Worm (Caenorhabditis elegans) whole organism, young adult: Measurements from ENCODE around the gene clec-3.

Source experiments
- B0035.1 ChIP-seq: sonication (generic microtip); optimal IDR thresholded peaks from 2 replicates; lab custom pipeline; 2016; ENCODE audit warnings: missing genetic modification characterization, mild to moderate bottlenecking, missing compliant biosample characterization, missing genotype, missing genetic modification reagents
- B0261.1 ChIP-seq: sonication (generic microtip); optimal IDR thresholded peaks from 2 replicates; lab custom pipeline; 2016; ENCODE audit warnings: mild to moderate bottlenecking, missing genetic modification characterization, moderate library complexity, missing compliant biosample characterization
- F10E7.11 ChIP-seq: sonication (generic microtip); optimal IDR thresholded peaks from 2 replicates; lab custom pipeline; 2017; ENCODE audit warnings: mild to moderate bottlenecking, missing genetic modification characterization, moderate library complexity, missing compliant biosample characterization
- F22D6.2 ChIP-seq: sonication (generic microtip); optimal IDR thresholded peaks from 2 replicates; lab custom pipeline; 2016; ENCODE audit warnings: mild to moderate bottlenecking, missing genetic modification characterization, missing compliant biosample characterization
- F23B12.7 ChIP-seq: sonication (generic microtip); optimal IDR thresholded peaks from 2 replicates; lab custom pipeline; 2017; ENCODE audit warnings: missing genetic modification characterization, mild to moderate bottlenecking, missing compliant biosample characterization, antibody characterized with exemption, moderate library complexity; ENCODE audit not compliant: insufficient read depth
- F39B2.1 ChIP-seq: fragments of 200-800 bp; sonication (Bioruptor generic); IDR thresholded peaks from 2 replicates; pipeline ENCODE4 v1.3.6; 2022; ENCODE audit warnings: missing genetic modification reagents, missing genetic modification characterization, missing compliant biosample characterization
- F49E8.2 ChIP-seq: sonication (generic microtip); optimal IDR thresholded peaks from 3 replicates; lab custom pipeline; 2017; ENCODE audit warnings: missing genetic modification characterization, mild to moderate bottlenecking, missing compliant biosample characterization, antibody characterized with exemption, moderate library complexity; ENCODE audit not compliant: insufficient read depth
- F52B5.7 ChIP-seq: sonication (generic microtip); optimal IDR thresholded peaks from 2 replicates; lab custom pipeline; 2016; ENCODE audit warnings: mild to moderate bottlenecking, missing genetic modification characterization, missing compliant biosample characterization
- F55B11.4 ChIP-seq: sonication (generic microtip); optimal IDR thresholded peaks from 2 replicates; lab custom pipeline; 2016; ENCODE audit warnings: missing compliant biosample characterization, missing genetic modification characterization, borderline replicate concordance; ENCODE audit not compliant: insufficient read depth
- F57C9.4 ChIP-seq: sonication (generic microtip); optimal IDR thresholded peaks from 2 replicates; lab custom pipeline; 2017; ENCODE audit warnings: mild to moderate bottlenecking, missing genetic modification characterization, missing compliant biosample characterization
- Y53F4B.3 ChIP-seq: fragments of 200-800 bp; sonication (Bioruptor generic); IDR thresholded peaks from 2 replicates; pipeline ENCODE4 v1.3.6; 2022; ENCODE audit warnings: missing genetic modification reagents, missing genetic modification characterization, missing compliant biosample characterization
- Y53G8AR.9 ChIP-seq: fragments of 200-800 bp; sonication (Bioruptor generic); conservative IDR thresholded peaks from 2 replicates; pipeline ENCODE4 v1.3.6; 2022; ENCODE audit warnings: missing genetic modification reagents, missing genetic modification characterization, missing compliant biosample characterization
- Y56A3A.18 ChIP-seq: fragments of 200-800 bp; sonication (Bioruptor generic); IDR thresholded peaks from 2 replicates; pipeline ENCODE4 v1.3.6; 2022; ENCODE audit warnings: missing genetic modification reagents, missing genetic modification characterization, missing compliant biosample characterization
- Y79H2A.3 ChIP-seq: fragments of 200-800 bp; sonication (Bioruptor generic); conservative IDR thresholded peaks from 2 replicates; pipeline ENCODE4 v1.3.6; 2022; ENCODE audit warnings: missing genetic modification reagents, missing genetic modification characterization, missing compliant biosample characterization
- ZK185.1 ChIP-seq: sonication (generic microtip); optimal IDR thresholded peaks from 2 replicates; lab custom pipeline; 2016; ENCODE audit warnings: mild to moderate bottlenecking, missing genetic modification characterization, missing compliant biosample characterization; ENCODE audit not compliant: poor library complexity, severe bottlenecking
- akir-1 ChIP-seq: fragments of 200-800 bp; sonication (Bioruptor generic); optimal IDR thresholded peaks from 2 replicates; lab custom pipeline; 2018; ENCODE audit warnings: mild to moderate bottlenecking, missing genetic modification characterization, moderate library complexity, missing compliant biosample characterization
- atf-7 ChIP-seq: sonication (generic microtip); optimal IDR thresholded peaks from 2 replicates; lab custom pipeline; 2017; ENCODE audit warnings: mild to moderate bottlenecking, missing genetic modification characterization, missing compliant biosample characterization
- cebp-2 ChIP-seq: fragments of 200-800 bp; sonication (Bioruptor generic); IDR thresholded peaks from 2 replicates; pipeline ENCODE4 v1.3.6; 2022; ENCODE audit warnings: missing genetic modification characterization, missing compliant biosample characterization
- ceh-27 ChIP-seq: fragments of 200-800 bp; sonication (Bioruptor generic); optimal IDR thresholded peaks from 2 replicates; lab custom pipeline; 2018; ENCODE audit warnings: mild to moderate bottlenecking, missing genetic modification characterization, moderate library complexity, missing compliant biosample characterization
- egl-44 ChIP-seq: fragments of 200-800 bp; sonication (Bioruptor generic); IDR thresholded peaks from 2 replicates; pipeline ENCODE4 v1.3.6; 2022; ENCODE audit warnings: missing genetic modification reagents, missing genetic modification characterization, missing compliant biosample characterization
- egrh-3 ChIP-seq: fragments of 200-800 bp; sonication (Bioruptor generic); IDR thresholded peaks from 2 replicates; pipeline ENCODE4 v1.3.6; 2022; ENCODE audit warnings: missing genetic modification reagents, missing genetic modification characterization, missing compliant biosample characterization
- ets-4 ChIP-seq: fragments of 200-800 bp; sonication (Bioruptor generic); optimal IDR thresholded peaks from 2 replicates; lab custom pipeline; 2018; ENCODE audit warnings: mild to moderate bottlenecking, missing genetic modification characterization, missing compliant biosample characterization
- him-1 ChIP-seq: sonication (generic microtip); optimal IDR thresholded peaks from 2 replicates; lab custom pipeline; 2016; ENCODE audit warnings: missing genotype, missing genetic modification reagents, missing genetic modification characterization, missing compliant biosample characterization
- lag-1 ChIP-seq: fragments of 200-800 bp; sonication (Bioruptor generic); IDR thresholded peaks from 2 replicates; pipeline ENCODE4 v1.3.6; 2022; ENCODE audit warnings: missing genetic modification reagents, missing genetic modification characterization, missing compliant biosample characterization
- let-526 ChIP-seq: fragments of 200-800 bp; sonication (Bioruptor generic); IDR thresholded peaks from 2 replicates; pipeline ENCODE4 v1.3.6; 2022; ENCODE audit warnings: missing genetic modification reagents, missing genetic modification characterization, missing compliant biosample characterization
- lin-54 ChIP-seq: fragments of 200-800 bp; sonication (Bioruptor generic); optimal IDR thresholded peaks from 2 replicates; lab custom pipeline; 2018; ENCODE audit warnings: mild to moderate bottlenecking, missing genetic modification characterization, missing compliant biosample characterization
- lsl-1 ChIP-seq: fragments of 200-800 bp; sonication (Bioruptor generic); optimal IDR thresholded peaks from 2 replicates; lab custom pipeline; 2018; ENCODE audit warnings: mild to moderate bottlenecking, missing genetic modification characterization, moderate library complexity, missing compliant biosample characterization
- madf-10 ChIP-seq: sonication (generic microtip); optimal IDR thresholded peaks from 2 replicates; lab custom pipeline; 2016; ENCODE audit warnings: mild to moderate bottlenecking, missing genetic modification characterization, missing compliant biosample characterization
- mel-28 ChIP-seq: sonication (generic microtip); optimal IDR thresholded peaks from 2 replicates; lab custom pipeline; 2016; ENCODE audit warnings: borderline replicate concordance, mild to moderate bottlenecking, missing genetic modification characterization, missing compliant biosample characterization
- nhr-179 ChIP-seq: sonication (generic microtip); optimal IDR thresholded peaks from 2 replicates; lab custom pipeline; 2016; ENCODE audit warnings: mild to moderate bottlenecking, missing genetic modification characterization, missing compliant biosample characterization
- nhr-80 ChIP-seq: sonication (generic microtip); optimal IDR thresholded peaks from 2 replicates; lab custom pipeline; 2016; ENCODE audit warnings: missing genetic modification characterization, missing compliant biosample characterization
- pbrm-1 ChIP-seq: fragments of 200-800 bp; sonication (Bioruptor generic); IDR thresholded peaks from 2 replicates; pipeline ENCODE4 v1.3.6; 2022; ENCODE audit warnings: missing genetic modification reagents, missing genetic modification characterization, missing compliant biosample characterization
- pha-4 ChIP-seq: fragments of 150-350 bp; sonication (generic microtip); optimal IDR thresholded peaks from 2 replicates; lab custom pipeline; 2014; ENCODE audit warnings: missing biosample characterization, missing genetic modification reagents, missing genetic modification characterization
- rcor-1 ChIP-seq: fragments of 200-800 bp; sonication (Bioruptor generic); IDR thresholded peaks from 2 replicates; pipeline ENCODE4 v1.3.6; 2022; ENCODE audit warnings: missing genetic modification reagents, missing genetic modification characterization, missing compliant biosample characterization
- rec-8 ChIP-seq, 2 experiments: sonication (generic microtip); optimal IDR thresholded peaks; 2 replicates each; lab custom pipeline; 2016; ENCODE audit warnings: mild to moderate bottlenecking in 2 of 2, missing genetic modification characterization in 2 of 2, missing genetic modification reagents in 2 of 2, missing genotype in 2 of 2, missing biosample characterization in 1 of 2, missing compliant biosample characterization in 1 of 2, moderate library complexity in 1 of 2
- repo-1 ChIP-seq: sonication (generic microtip); optimal IDR thresholded peaks from 2 replicates; lab custom pipeline; 2017; ENCODE audit warnings: mild to moderate bottlenecking, missing genetic modification characterization, missing compliant biosample characterization
- rpc-1 ChIP-seq, 2 experiments: fragments of 150-350 bp in 1 of 2; sonication (generic microtip) in 1 of 2; optimal IDR thresholded peaks; 2 replicates each; lab custom pipeline; 2014 to 2018; ENCODE audit warnings: missing biosample characterization in 1 of 2, missing genetic modification characterization in 1 of 2, missing genetic modification reagents in 1 of 2, missing genotype in 1 of 2
- snpc-3.4 ChIP-seq: sonication (generic microtip); optimal IDR thresholded peaks from 2 replicates; lab custom pipeline; 2017; ENCODE audit warnings: missing genetic modification characterization, mild to moderate bottlenecking, missing compliant biosample characterization, antibody characterized with exemption, moderate library complexity, missing genotype, missing genetic modification reagents
- somi-1 ChIP-seq: fragments of 200-800 bp; sonication (Bioruptor generic); optimal IDR thresholded peaks from 2 replicates; lab custom pipeline; 2018; ENCODE audit warnings: mild to moderate bottlenecking, missing genetic modification characterization, missing compliant biosample characterization
- tbx-9 ChIP-seq: sonication (generic microtip); optimal IDR thresholded peaks from 2 replicates; lab custom pipeline; 2016; ENCODE audit warnings: borderline replicate concordance, missing genetic modification characterization, inconsistent platforms, missing compliant biosample characterization
- unc-130 ChIP-seq: sonication (generic microtip); optimal IDR thresholded peaks from 2 replicates; lab custom pipeline; 2016; ENCODE audit warnings: missing genetic modification reagents, missing genetic modification characterization, missing compliant biosample characterization
- zfh-2 ChIP-seq: fragments of 200-800 bp; sonication (Bioruptor generic); conservative IDR thresholded peaks from 2 replicates; pipeline ENCODE4 v1.3.6; 2022; ENCODE audit warnings: missing genetic modification reagents, missing genetic modification characterization, missing compliant biosample characterization
- zim-3 ChIP-seq: sonication (generic microtip); optimal IDR thresholded peaks from 2 replicates; lab custom pipeline; 2017; ENCODE audit warnings: mild to moderate bottlenecking, missing genetic modification characterization, moderate library complexity, missing compliant biosample characterization
- ztf-18 ChIP-seq: sonication (generic microtip); optimal IDR thresholded peaks from 2 replicates; lab custom pipeline; 2016; ENCODE audit warnings: missing genotype, mild to moderate bottlenecking, missing genetic modification characterization, missing compliant biosample characterization
- ztf-26 ChIP-seq: sonication (generic microtip); optimal IDR thresholded peaks from 2 replicates; lab custom pipeline; 2017; ENCODE audit warnings: missing genetic modification characterization, missing compliant biosample characterization
- ztf-6 ChIP-seq: fragments of 200-800 bp; sonication (Bioruptor generic); IDR thresholded peaks from 2 replicates; pipeline ENCODE4 v1.3.6; 2022; ENCODE audit warnings: missing genetic modification reagents, missing genetic modification characterization, missing compliant biosample characterization

Gene clec-3

ce11 chrII:3056266-3056872 is 36.7 kb upstream of the clec-3 start, which contains the start of gene lin-8 (continued):
- no peak for TF ChIP-seq pbrm-1 (GFP tag; lab: Robert Waterston, UW)

ce11 chrII:3055531-3055930 is 35.8 kb upstream of the clec-3 start:
- TF ChIP-seq nhr-80 (tag; lab: Kevin White, UChicago): peak; percentile 20
- TF ChIP-seq mel-28 (tag; lab: Kevin White, UChicago): no peak
- no peak for TF ChIP-seq repo-1 (tag; lab: Kevin White, UChicago)
- TF ChIP-seq ztf-26 (tag; lab: Kevin White, UChicago): no peak
- no peak for TF ChIP-seq let-526 (GFP tag; lab: Robert Waterston, UW)
- peak; percentile 96 for TF ChIP-seq zfh-2
- TF ChIP-seq F55B11.4 (tag; lab: Kevin White, UChicago): no peak
- no peak for TF ChIP-seq ztf-18
- no peak for TF ChIP-seq F57C9.4 (tag; lab: Kevin White, UChicago)
- no peak for TF ChIP-seq Y53G8AR.9
- TF ChIP-seq zim-3 (tag; lab: Kevin White, UChicago): no peak
- 0 out of 2 replicates have a peak, but pooled peaks have one; percentile 19 for TF ChIP-seq lag-1 (GFP tag; lab: Robert Waterston, UW)
- no peak for TF ChIP-seq cebp-2 (GFP tag; lab: Robert Waterston, UW)
- TF ChIP-seq Y79H2A.3 (GFP tag; lab: Robert Waterston, UW): no peak
- TF ChIP-seq tbx-9: no peak
- TF ChIP-seq akir-1 (GFP tag; lab: Kevin White, UChicago): no peak
- TF ChIP-seq ZK185.1 (tag; lab: Kevin White, UChicago): no peak
- TF ChIP-seq madf-10 (tag; lab: Kevin White, UChicago): no peak
- TF ChIP-seq egl-44 (GFP tag; lab: Robert Waterston, UW): no peak
- no peak for TF ChIP-seq F49E8.2
- no peak for TF ChIP-seq ets-4 (GFP tag; lab: Kevin White, UChicago)
- TF ChIP-seq F39B2.1 (GFP tag; lab: Robert Waterston, UW): no peak
- TF ChIP-seq nhr-179 (tag; lab: Kevin White, UChicago): no peak
- TF ChIP-seq rec-8 (tag; optimal IDR thresholded peaks at IDR 0.05; lab: Kevin White, UChicago): no peak
- TF ChIP-seq B0261.1 (tag; lab: Kevin White, UChicago): no peak
- no peak for TF ChIP-seq rpc-1 (optimal IDR thresholded peaks at IDR 0.05; lab: Kevin White, UChicago)
- TF ChIP-seq rpc-1 (tag; optimal IDR thresholded peaks at IDR 0.05; lab: Kevin White, UChicago): no peak
- no peak for TF ChIP-seq atf-7 (tag; lab: Kevin White, UChicago)
- TF ChIP-seq snpc-3.4 (tag; lab: Kevin White, UChicago): no peak
- TF ChIP-seq Y56A3A.18 (GFP tag; lab: Robert Waterston, UW): no peak
- no peak for TF ChIP-seq ztf-6 (GFP tag; lab: Robert Waterston, UW)
- no peak for TF ChIP-seq Y53F4B.3 (GFP tag; lab: Robert Waterston, UW)
- no peak for TF ChIP-seq somi-1
- no peak for TF ChIP-seq F10E7.11
- TF ChIP-seq him-1 (tag; lab: Kevin White, UChicago): no peak
- TF ChIP-seq lin-54 (GFP tag; lab: Kevin White, UChicago): no peak
- peak; percentile 18 for TF ChIP-seq ceh-27 (GFP tag; lab: Kevin White, UChicago)
- TF ChIP-seq unc-130 (GFP tag; lab: Kevin White, UChicago): no peak
- no peak for TF ChIP-seq F22D6.2 (tag; lab: Kevin White, UChicago)
- no peak for TF ChIP-seq F52B5.7
- no peak for TF ChIP-seq rcor-1 (GFP tag; lab: Robert Waterston, UW)
- TF ChIP-seq B0035.1 (tag; lab: Kevin White, UChicago): no peak
- TF ChIP-seq F23B12.7: no peak
- peak; percentile 89 for TF ChIP-seq egrh-3
- TF ChIP-seq lsl-1 (GFP tag; lab: Kevin White, UChicago): no peak
- TF ChIP-seq pha-4: no peak
